Fruit fly (Drosophila melanogaster): Measurements from ENCODE around the gene Lgr3.

Gene Lgr3

dm6 chr3R:25640463-25640862 is 25.1 kb upstream of the Lgr3 start:
- TF ChIP-seq bab1 (GFP tag; optimal IDR thresholded peaks at IDR 0.05) (peak; percentile 77), tj (GFP tag; optimal IDR thresholded peaks at IDR 0.05) (peak; percentile 53), CG5204 (GFP tag; optimal IDR thresholded peaks at IDR 0.05) (no peak), CG14711 (tag; optimal IDR thresholded peaks at IDR 0.05) (peak; percentile 6), Clk (GFP tag; optimal IDR thresholded peaks at IDR 0.05) (no peak)

- TF ChIP-seq Crg-1 (GFP tag; optimal IDR thresholded peaks at IDR 0.05) (no peak), Clk (GFP tag; optimal IDR thresholded peaks at IDR 0.05) (no peak), CG7101 (tag; optimal IDR thresholded peaks at IDR 0.05) (no peak), cnc (optimal IDR thresholded peaks at IDR 0.05) (no peak), Hr96 (GFP tag; optimal IDR thresholded peaks at IDR 0.05) (no peak), CG33017 (tag; optimal IDR thresholded peaks at IDR 0.05) (no peak), Mnt (GFP tag; optimal IDR thresholded peaks at IDR 0.05) (no peak), CG11617 (GFP tag; optimal IDR thresholded peaks at IDR 0.05) (no peak), cic (GFP tag; optimal IDR thresholded peaks at IDR 0.05) (no peak), CG12768 (GFP tag; optimal IDR thresholded peaks at IDR 0.05) (no peak)
These were observed 21.4 kb upstream of the Lgr3 start for dm6 chr3R:25644172-25644571.

- peak; percentile 96 for TF ChIP-seq toe (GFP tag; optimal IDR thresholded peaks at IDR 0.05)
- peak; percentile 86 for TF ChIP-seq ovo (GFP tag; optimal IDR thresholded peaks at IDR 0.05)
- TF ChIP-seq CG1620 (GFP tag; optimal IDR thresholded peaks at IDR 0.05), result peak; percentile 89
- TF ChIP-seq cnc (optimal IDR thresholded peaks at IDR 0.05), result no peak
- peak; percentile 61 for TF ChIP-seq tj (GFP tag; optimal IDR thresholded peaks at IDR 0.05)
- peak; percentile 100 for TF ChIP-seq cic (GFP tag; optimal IDR thresholded peaks at IDR 0.05)
- TF ChIP-seq CG33017 (tag; optimal IDR thresholded peaks at IDR 0.05), result peak; percentile 83
- TF ChIP-seq Clk (GFP tag; optimal IDR thresholded peaks at IDR 0.05), result peak; percentile 86
- peak; percentile 90 for TF ChIP-seq Mnt (GFP tag; optimal IDR thresholded peaks at IDR 0.05)
- TF ChIP-seq CG7101 (tag; optimal IDR thresholded peaks at IDR 0.05), result peak; percentile 89
- TF ChIP-seq CG5204 (GFP tag; optimal IDR thresholded peaks at IDR 0.05), result peak; percentile 90
- TF ChIP-seq CG7045 (GFP tag; optimal IDR thresholded peaks at IDR 0.05), result peak; percentile 90
- TF ChIP-seq pad (GFP tag; optimal IDR thresholded peaks at IDR 0.05), result peak; percentile 84
- TF ChIP-seq kay (GFP tag; ENCODE audit: borderline replicate concordance), result no peak
- peak; percentile 91 for TF ChIP-seq CG12768 (GFP tag; optimal IDR thresholded peaks at IDR 0.05)
- TF ChIP-seq CG14711 (tag; optimal IDR thresholded peaks at IDR 0.05), result peak; percentile 83
- peak; percentile 86 for TF ChIP-seq CG11617 (GFP tag; optimal IDR thresholded peaks at IDR 0.05)
- TF ChIP-seq Hr96 (GFP tag; optimal IDR thresholded peaks at IDR 0.05), result peak; percentile 94
- peak; percentile 93 for TF ChIP-seq bab1 (GFP tag; optimal IDR thresholded peaks at IDR 0.05)
- peak; percentile 94 for TF ChIP-seq Crg-1 (GFP tag; optimal IDR thresholded peaks at IDR 0.05)
These were observed 18.6 kb upstream of the Lgr3 start for dm6 chr3R:25646882-25647518.

- TF ChIP-seq CG33017 (tag; optimal IDR thresholded peaks at IDR 0.05) (peak; percentile 41), Mnt (GFP tag; optimal IDR thresholded peaks at IDR 0.05) (peak; percentile 33), ovo (GFP tag; optimal IDR thresholded peaks at IDR 0.05) (peak; percentile 49), bab1 (GFP tag; optimal IDR thresholded peaks at IDR 0.05) (peak; percentile 42), CG7045 (GFP tag; optimal IDR thresholded peaks at IDR 0.05) (no peak), pad (GFP tag; optimal IDR thresholded peaks at IDR 0.05) (no peak), Hr96 (GFP tag; optimal IDR thresholded peaks at IDR 0.05) (peak; percentile 50), CG14711 (tag; optimal IDR thresholded peaks at IDR 0.05) (peak; percentile 3), CG12768 (GFP tag; optimal IDR thresholded peaks at IDR 0.05) (peak; percentile 79), cic (GFP tag; optimal IDR thresholded peaks at IDR 0.05) (peak; percentile 56), kay (GFP tag; ENCODE audit: borderline replicate concordance) (peak; percentile 95), tj (GFP tag; optimal IDR thresholded peaks at IDR 0.05) (peak; percentile 50), CG7101 (tag; optimal IDR thresholded peaks at IDR 0.05) (peak; percentile 41), Crg-1 (GFP tag; optimal IDR thresholded peaks at IDR 0.05) (no peak), CG11617 (GFP tag; optimal IDR thresholded peaks at IDR 0.05) (peak; percentile 52), toe (GFP tag; optimal IDR thresholded peaks at IDR 0.05) (peak; percentile 42)
These were observed 17.9 kb upstream of the Lgr3 start for dm6 chr3R:25647577-25648257.

dm6 chr3R:25648258-25648606 is 17.4 kb upstream of the Lgr3 start:
- TF ChIP-seq pad (GFP tag; optimal IDR thresholded peaks at IDR 0.05), result no peak
- no peak for TF ChIP-seq Crg-1 (GFP tag; optimal IDR thresholded peaks at IDR 0.05)

- TF ChIP-seq CG12768 (GFP tag; optimal IDR thresholded peaks at IDR 0.05) (no peak), CG7045 (GFP tag; optimal IDR thresholded peaks at IDR 0.05) (no peak), CG11617 (GFP tag; optimal IDR thresholded peaks at IDR 0.05) (no peak), pad (GFP tag; optimal IDR thresholded peaks at IDR 0.05) (no peak), CG5204 (GFP tag; optimal IDR thresholded peaks at IDR 0.05) (no peak)
These were observed 15.2 kb upstream of the Lgr3 start for dm6 chr3R:25650417-25650816.

- TF ChIP-seq bab1 (GFP tag; optimal IDR thresholded peaks at IDR 0.05) (peak; percentile 44), CG14711 (tag; optimal IDR thresholded peaks at IDR 0.05) (peak; percentile 37), ovo (GFP tag; optimal IDR thresholded peaks at IDR 0.05) (no peak)
These were observed 14.2 kb upstream of the Lgr3 start for dm6 chr3R:25651414-25651813.

Measured in whole organism, adult.